Fruit fly (Drosophila melanogaster): ENCODE measurements around the gene CarT.
A peak's percentile ranks its signal among the peaks of the same experiment; 100 is the strongest.

The CarT gene

DNA sequence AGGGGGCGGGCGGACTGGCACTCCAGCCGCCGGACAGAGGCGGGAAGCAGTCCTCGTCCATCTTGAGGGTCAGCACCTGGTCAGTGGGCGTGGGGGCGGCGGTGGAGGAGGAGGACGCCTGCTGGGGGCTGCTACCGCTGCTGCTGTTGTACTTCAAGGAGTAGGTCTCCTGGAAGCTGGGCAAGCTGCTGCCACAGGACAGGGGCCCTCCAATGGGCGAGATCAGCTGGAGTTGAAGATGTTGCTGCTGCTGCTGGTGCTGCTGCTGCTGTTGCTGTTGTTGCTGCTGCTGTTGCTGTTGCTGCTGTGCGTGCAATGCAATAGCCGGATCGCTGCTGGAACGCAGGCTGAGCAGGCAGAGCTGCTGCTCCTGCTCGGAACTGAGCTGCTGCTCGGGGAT lies 41.4 kb downstream of the CarT start:
- TF ChIP-seq dmrt93B (GFP tag; optimal IDR thresholded peaks at IDR 0.05) (no peak), dl (GFP tag; optimal IDR thresholded peaks at IDR 0.05; ENCODE audit: insufficient read depth in 1 of 2, partially characterized antibody in 2 of 2) (no peak), jim (GFP tag; optimal IDR thresholded peaks at IDR 0.05) (no peak), sage (GFP tag; optimal IDR thresholded peaks at IDR 0.05) (no peak), woc (GFP tag; optimal IDR thresholded peaks at IDR 0.05) (no peak), Mio (GFP tag; optimal IDR thresholded peaks at IDR 0.05) (no peak), GATAd (GFP tag; optimal IDR thresholded peaks at IDR 0.05) (no peak), Dfd (GFP tag; optimal IDR thresholded peaks at IDR 0.05) (peak; percentile 92)

DNA sequence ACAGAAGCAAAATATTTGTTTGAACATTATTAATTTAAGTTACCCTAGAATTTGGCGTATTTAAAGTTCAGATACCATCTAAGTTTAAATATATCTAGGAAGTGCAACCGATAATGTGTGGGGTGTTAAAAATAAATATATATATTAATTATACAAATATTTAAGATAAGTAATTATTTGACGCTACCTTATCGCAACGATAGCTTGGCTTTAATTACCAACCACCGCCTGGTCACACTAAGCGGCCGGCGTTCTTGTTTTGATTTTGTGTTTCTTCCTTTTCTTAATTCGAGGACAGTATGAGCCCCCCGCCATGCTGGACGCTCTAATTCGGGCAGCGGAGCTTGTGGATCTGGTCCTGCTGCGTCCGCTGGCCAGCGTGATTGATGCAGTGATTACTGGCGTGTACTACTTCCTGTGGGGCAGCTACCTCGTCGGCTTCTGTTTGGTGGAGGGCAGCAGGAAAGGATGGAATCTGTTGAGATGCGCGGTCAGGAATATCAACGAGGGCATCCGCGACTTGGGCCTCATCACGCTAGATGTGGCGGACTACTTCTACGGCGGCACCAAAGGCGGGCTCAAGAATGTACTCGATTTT lies 47.8 kb downstream of the CarT start, which contains the start of gene CG2617:
Gene CG2617, plus strand, starts transcription at position 233 of the 598 bp plus-strand sequence.
- peak; percentile 26 for TF ChIP-seq psq (GFP tag; optimal IDR thresholded peaks at IDR 0.05)
- no peak for TF ChIP-seq dmrt93B (GFP tag; optimal IDR thresholded peaks at IDR 0.05)

DNA sequence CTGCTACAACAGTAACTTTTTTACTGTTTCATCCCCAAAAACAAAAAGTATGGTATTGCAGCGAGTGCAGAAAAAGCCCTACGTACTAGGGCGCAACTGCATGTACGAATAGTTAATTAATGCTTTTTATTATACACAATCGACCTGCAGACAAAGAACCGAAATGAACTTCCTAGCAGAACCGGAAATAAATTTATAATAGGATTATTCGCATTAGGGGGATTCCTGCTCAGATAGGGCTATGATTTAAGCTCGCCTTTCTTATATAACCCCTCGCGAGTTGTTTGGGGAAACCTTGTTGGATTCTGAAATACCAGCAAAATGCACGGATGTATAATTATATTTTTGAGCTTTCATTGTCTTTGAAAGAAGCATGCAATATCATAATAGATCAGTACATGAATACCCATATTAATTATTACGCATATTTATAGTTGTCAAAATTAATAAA lies 48.4 kb downstream of the CarT start, which contains the start of gene Cen:
Gene Cen, minus strand, starts transcription at position 199 of the 451 bp plus-strand sequence.
- TF ChIP-seq HLH106 (tag; optimal IDR thresholded peaks at IDR 0.05) = peak; percentile 50
- peak; percentile 51 for TF ChIP-seq psq (GFP tag; optimal IDR thresholded peaks at IDR 0.05)
- peak; percentile 55 for TF ChIP-seq rgr (GFP tag; optimal IDR thresholded peaks at IDR 0.05)
- TF ChIP-seq Hnf4 (GFP tag; optimal IDR thresholded peaks at IDR 0.05) = peak; percentile 57
- no peak for TF ChIP-seq Dfd (GFP tag; optimal IDR thresholded peaks at IDR 0.05)
- peak; percentile 57 for TF ChIP-seq ey (GFP tag; optimal IDR thresholded peaks at IDR 0.05)
- TF ChIP-seq Jra (GFP tag; optimal IDR thresholded peaks at IDR 0.05) = peak; percentile 13
- TF ChIP-seq Hr83 (GFP tag; optimal IDR thresholded peaks at IDR 0.05; ENCODE audit: poor library complexity, severe bottlenecking) = peak; percentile 5
- no peak for TF ChIP-seq brk (GFP tag; optimal IDR thresholded peaks at IDR 0.05)
- no peak for TF ChIP-seq pan (optimal IDR thresholded peaks at IDR 0.05)
- peak; percentile 43 for TF ChIP-seq sage (GFP tag; optimal IDR thresholded peaks at IDR 0.05)
- TF ChIP-seq foxo (GFP tag; optimal IDR thresholded peaks at IDR 0.05) = peak in 1 of 2 experiments; percentile 65
- TF ChIP-seq GATAd (GFP tag; optimal IDR thresholded peaks at IDR 0.05) = peak; percentile 28

Data from whole organism, wandering third instar larva.